Fruit fly (Drosophila melanogaster) whole organism, embryonic: ENCODE data around the gene CG13893.

Experiments used
- Aef1 ChIP-seq: fragments of 200-800 bp; sonication (Bioruptor generic); IDR thresholded peaks from 3 replicates; pipeline ENCODE4 v1.3.6; 2022; ENCODE audit warnings: missing biosample characterization, missing genetic modification characterization
- CG32532 ChIP-seq: fragments of 200-800 bp; sonication (Bioruptor generic); IDR thresholded peaks from 2 replicates; pipeline ENCODE4 v1.3.6; 2022; ENCODE audit warnings: missing biosample characterization, missing genetic modification characterization
- CkIIα-i1 ChIP-seq: fragments of 200-800 bp; sonication (Bioruptor generic); IDR thresholded peaks from 2 replicates; pipeline ENCODE4 v1.3.6; 2022; ENCODE audit warnings: missing biosample characterization, missing genetic modification characterization
- sima ChIP-seq: fragments of 200-800 bp; sonication (Bioruptor generic); optimal IDR thresholded peaks from 2 replicates; lab custom pipeline; 2016; ENCODE audit warnings: missing biosample characterization, missing genetic modification characterization

dm6 chr3L:608362-608761, 4.6 kb upstream of the CG13893 start:
- TF ChIP-seq CG32532 (GFP tag; lab: Robert Waterston, UW) (no peak), Aef1 (GFP tag; lab: Robert Waterston, UW) (no peak), sima (GFP tag; lab: Kevin White, UChicago) (no peak), CkIIα-i1 (GFP tag; lab: Robert Waterston, UW) (no peak)
